Fruit fly (Drosophila melanogaster): ENCODE results near the gene Sh3beta.

- no peak for TF ChIP-seq h (optimal IDR thresholded peaks at IDR 0.05)
- TF ChIP-seq psq (optimal IDR thresholded peaks at IDR 0.05): no peak
- TF ChIP-seq Myc (optimal IDR thresholded peaks at IDR 0.05): no peak
- TF ChIP-seq ttk (optimal IDR thresholded peaks at IDR 0.05): no peak
- TF ChIP-seq Sin3A (optimal IDR thresholded peaks at IDR 0.05): no peak
These were observed 20.9 kb upstream of the Sh3beta start for dm6 chr3L:7390004-7390403.

Data from Kc167 (cell line).